Fruit fly (Drosophila melanogaster) whole organism, prepupa: ENCODE results near the gene scramb1.
A peak's percentile ranks its signal among the peaks of the same experiment; 100 is the strongest.

Source experiments
- CG10631 ChIP-seq: fragments of 200-800 bp; sonication (Bioruptor generic); optimal IDR thresholded peaks from 2 replicates; lab custom pipeline; 2016; ENCODE audit warnings: missing biosample characterization, missing genetic modification characterization
- CG15336 ChIP-seq: fragments of 200-800 bp; sonication (Bioruptor generic); IDR thresholded peaks from 2 replicates; pipeline ENCODE4 v1.3.6; 2022; ENCODE audit warnings: missing biosample characterization, missing genetic modification characterization
- CG1621 ChIP-seq: fragments of 200-800 bp; sonication (Bioruptor generic); optimal IDR thresholded peaks from 3 replicates; lab custom pipeline; 2018; ENCODE audit warnings: missing biosample characterization, mild to moderate bottlenecking, missing genetic modification characterization
- CG3032 ChIP-seq: fragments of 200-800 bp; optimal IDR thresholded peaks from 2 replicates; lab custom pipeline; 2019; ENCODE audit warnings: missing biosample characterization, mild to moderate bottlenecking, missing genetic modification characterization, moderate library complexity
- CG31627 ChIP-seq: fragments of 200-800 bp; sonication (Bioruptor generic); optimal IDR thresholded peaks from 3 replicates; lab custom pipeline; 2016; ENCODE audit warnings: missing biosample characterization, missing genetic modification characterization
- CG32006 ChIP-seq: fragments of 200-800 bp; sonication (Bioruptor generic); optimal IDR thresholded peaks from 3 replicates; lab custom pipeline; 2017; ENCODE audit warnings: missing biosample characterization, mild to moderate bottlenecking, missing genetic modification characterization
- CG3919 ChIP-seq: fragments of 200-800 bp; sonication (Bioruptor generic); optimal IDR thresholded peaks from 3 replicates; lab custom pipeline; 2016; ENCODE audit warnings: missing biosample characterization, missing genetic modification characterization
- CG6163 ChIP-seq: fragments of 200-800 bp; sonication (Bioruptor generic); IDR thresholded peaks from 3 replicates; pipeline ENCODE4 v1.3.6; 2022; ENCODE audit warnings: missing biosample characterization, missing genetic modification characterization
- CG6276 ChIP-seq: fragments of 200-800 bp; sonication (Bioruptor generic); optimal IDR thresholded peaks from 2 replicates; lab custom pipeline; 2017; ENCODE audit warnings: missing biosample characterization, mild to moderate bottlenecking, missing genetic modification characterization
- CG6792 ChIP-seq: fragments of 200-800 bp; sonication (Bioruptor generic); optimal IDR thresholded peaks from 3 replicates; lab custom pipeline; 2016; ENCODE audit warnings: missing biosample characterization, missing genetic modification characterization
- CG7368 ChIP-seq: fragments of 200-800 bp; sonication (Bioruptor generic); optimal IDR thresholded peaks from 3 replicates; lab custom pipeline; 2016; ENCODE audit warnings: missing biosample characterization, missing genetic modification characterization
- CG8319 ChIP-seq: fragments of 200-800 bp; sonication (Bioruptor generic); optimal IDR thresholded peaks from 3 replicates; lab custom pipeline; 2016; ENCODE audit warnings: missing biosample characterization, missing genetic modification characterization
- CG8632 ChIP-seq: fragments of 200-800 bp; sonication (Bioruptor generic); optimal IDR thresholded peaks from 3 replicates; lab custom pipeline; 2016; ENCODE audit warnings: missing biosample characterization, missing genetic modification characterization
- CG9139 ChIP-seq: fragments of 200-800 bp; sonication (Bioruptor generic); optimal IDR thresholded peaks from 3 replicates; lab custom pipeline; 2017; ENCODE audit warnings: missing biosample characterization, mild to moderate bottlenecking, missing genetic modification characterization
- Eip75B ChIP-seq: fragments of 200-800 bp; sonication (Bioruptor generic); optimal IDR thresholded peaks from 3 replicates; lab custom pipeline; 2016; ENCODE audit warnings: missing biosample characterization, missing genetic modification characterization
- Eip78C ChIP-seq: fragments of 200-800 bp; sonication (Bioruptor generic); peaks from one replicate; lab custom pipeline; 2016; ENCODE audit warnings: missing biosample characterization, missing genetic modification characterization
- Eip93F ChIP-seq: fragments of 200-800 bp; sonication (Bioruptor generic); optimal IDR thresholded peaks from 2 replicates; lab custom pipeline; 2016; ENCODE audit warnings: missing biosample characterization, mild to moderate bottlenecking, missing genetic modification characterization
- Ets21C ChIP-seq: fragments of 200-800 bp; sonication (Bioruptor generic); optimal IDR thresholded peaks from 3 replicates; lab custom pipeline; 2016; ENCODE audit warnings: missing biosample characterization, missing genetic modification characterization
- Ets96B ChIP-seq: fragments of 200-800 bp; optimal IDR thresholded peaks from 2 replicates; lab custom pipeline; 2019; ENCODE audit warnings: missing biosample characterization, mild to moderate bottlenecking, missing genetic modification characterization, moderate library complexity
- Gug ChIP-seq: fragments of 200-800 bp; sonication (Bioruptor generic); IDR thresholded peaks from 2 replicates; pipeline ENCODE4 v1.3.6; 2022; ENCODE audit warnings: missing biosample characterization, missing genetic modification characterization
- Hr38 ChIP-seq: sonication (Bioruptor generic); optimal IDR thresholded peaks from 2 replicates; lab custom pipeline; 2016; ENCODE audit warnings: missing biosample characterization, missing genetic modification characterization
- Hr39 ChIP-seq: fragments of 200-800 bp; sonication (Bioruptor generic); optimal IDR thresholded peaks from 2 replicates; lab custom pipeline; 2016; ENCODE audit warnings: missing biosample characterization, missing genetic modification characterization
- Hr4 ChIP-seq: fragments of 200-800 bp; sonication (Bioruptor generic); optimal IDR thresholded peaks from 3 replicates; lab custom pipeline; 2016; ENCODE audit warnings: missing biosample characterization, missing genetic modification characterization
- Lpt ChIP-seq: fragments of 200-800 bp; sonication (Bioruptor generic); optimal IDR thresholded peaks from 3 replicates; lab custom pipeline; 2016; ENCODE audit warnings: missing biosample characterization, missing genetic modification characterization
- OdsH ChIP-seq: fragments of 200-800 bp; sonication (Bioruptor generic); optimal IDR thresholded peaks from 3 replicates; lab custom pipeline; 2016; ENCODE audit warnings: missing biosample characterization, missing genetic modification characterization
- Smox ChIP-seq: fragments of 200-800 bp; sonication (Bioruptor generic); optimal IDR thresholded peaks from 3 replicates; lab custom pipeline; 2016; ENCODE audit warnings: missing biosample characterization, missing genetic modification characterization
- Sox102F ChIP-seq: fragments of 200-800 bp; sonication (Bioruptor generic); optimal IDR thresholded peaks from 2 replicates; lab custom pipeline; 2016; ENCODE audit warnings: missing biosample characterization, mild to moderate bottlenecking, missing genetic modification characterization
- cyc ChIP-seq: fragments of 200-800 bp; sonication (Bioruptor generic); optimal IDR thresholded peaks from 3 replicates; lab custom pipeline; 2016; ENCODE audit warnings: missing biosample characterization, missing genetic modification characterization
- dac ChIP-seq: fragments of 200-800 bp; sonication (Bioruptor generic); optimal IDR thresholded peaks from 2 replicates; lab custom pipeline; 2017; ENCODE audit warnings: missing biosample characterization, mild to moderate bottlenecking, missing genetic modification characterization
- dsx ChIP-seq: fragments of 200-800 bp; optimal IDR thresholded peaks from 3 replicates; lab custom pipeline; 2019; ENCODE audit warnings: missing biosample characterization, mild to moderate bottlenecking, missing genetic modification characterization, moderate library complexity; ENCODE audit not compliant: poor library complexity, severe bottlenecking
- eg ChIP-seq: fragments of 200-800 bp; sonication (Bioruptor generic); IDR thresholded peaks from 3 replicates; pipeline ENCODE4 v1.3.6; 2022; ENCODE audit warnings: missing biosample characterization, missing genetic modification characterization
- esn ChIP-seq: fragments of 200-800 bp; sonication (Bioruptor generic); optimal IDR thresholded peaks from 2 replicates; lab custom pipeline; 2016; ENCODE audit warnings: missing biosample characterization, mild to moderate bottlenecking, missing genetic modification characterization, moderate library complexity
- fd85E ChIP-seq: fragments of 200-800 bp; sonication (Bioruptor generic); optimal IDR thresholded peaks from 3 replicates; lab custom pipeline; 2016; ENCODE audit warnings: missing biosample characterization, missing genetic modification characterization
- fkh ChIP-seq: fragments of 200-800 bp; sonication (Bioruptor generic); optimal IDR thresholded peaks from 3 replicates; lab custom pipeline; 2017; ENCODE audit warnings: missing biosample characterization, mild to moderate bottlenecking, missing genetic modification characterization, moderate library complexity
- lz ChIP-seq: fragments of 200-800 bp; sonication (Bioruptor generic); optimal IDR thresholded peaks from 3 replicates; lab custom pipeline; 2016; ENCODE audit warnings: missing biosample characterization, missing genetic modification characterization
- net ChIP-seq: fragments of 200-800 bp; sonication (Bioruptor generic); optimal IDR thresholded peaks from 3 replicates; lab custom pipeline; 2016; ENCODE audit warnings: missing biosample characterization, missing genetic modification characterization
- pdm3 ChIP-seq: fragments of 200-800 bp; sonication (Bioruptor generic); optimal IDR thresholded peaks from 3 replicates; lab custom pipeline; 2016; ENCODE audit warnings: missing biosample characterization, missing genetic modification characterization
- salr ChIP-seq, 2 experiments: fragments of 200-800 bp; sonication (Bioruptor generic); optimal IDR thresholded peaks; 3 replicates each; lab custom pipeline; 2016 to 2018; ENCODE audit warnings: missing biosample characterization in 2 of 2, missing genetic modification characterization in 2 of 2, mild to moderate bottlenecking in 1 of 2
- spab ChIP-seq: fragments of 200-800 bp; sonication (Bioruptor generic); optimal IDR thresholded peaks from 2 replicates; lab custom pipeline; 2017; ENCODE audit warnings: missing biosample characterization, mild to moderate bottlenecking, missing genetic modification characterization, missing genetic modification reagents
- svp ChIP-seq: fragments of 200-800 bp; sonication (Bioruptor generic); peaks from one replicate; lab custom pipeline; 2016; ENCODE audit warnings: missing biosample characterization, missing genetic modification characterization

Gene scramb1

DNA sequence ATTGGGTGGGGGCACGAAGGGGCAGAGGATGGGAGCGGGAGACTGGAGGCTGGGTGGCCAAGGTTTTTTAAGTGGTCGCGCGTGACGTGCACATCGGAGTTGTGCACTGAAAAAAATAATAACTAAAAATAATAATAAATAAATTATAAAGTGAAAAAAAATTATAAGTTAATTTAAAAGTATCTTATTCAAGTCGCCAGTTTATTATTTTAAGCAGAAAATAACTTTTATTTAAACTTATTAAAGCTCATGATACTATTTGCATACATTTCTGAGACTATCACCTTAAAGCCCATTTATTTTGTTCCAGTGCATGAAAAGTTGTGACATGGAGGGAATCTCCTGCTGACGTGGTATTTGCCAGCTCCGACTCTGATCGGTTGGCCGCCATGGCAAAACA is 17.2 kb upstream of the scramb1 start (continued):
- TF ChIP-seq fkh (GFP tag; lab: Kevin White, UChicago) (no peak), CG6163 (GFP tag; lab: Robert Waterston, UW) (no peak), CG1621 (tag; lab: Kevin White, UChicago) (no peak), pdm3 (GFP tag; lab: Kevin White, UChicago) (no peak), Eip93F (GFP tag; lab: Kevin White, UChicago) (no peak), eg (no peak), Lpt (GFP tag; lab: Kevin White, UChicago) (no peak), dac (no peak), esn (GFP tag; lab: Kevin White, UChicago) (peak; percentile 36), Ets21C (GFP tag; lab: Kevin White, UChicago) (no peak), Hr4 (peak; percentile 16), Hr38 (GFP tag; lab: Kevin White, UChicago) (no peak), Hr39 (GFP tag; lab: Kevin White, UChicago) (peak; percentile 5), lz (GFP tag; lab: Kevin White, UChicago) (peak; percentile 1), CG8319 (GFP tag; lab: Kevin White, UChicago) (no peak), CG6276 (GFP tag; lab: Kevin White, UChicago) (no peak), Eip75B (GFP tag; lab: Kevin White, UChicago) (no peak), CG10631 (GFP tag; lab: Kevin White, UChicago) (peak; percentile 50), fd85E (GFP tag; lab: Kevin White, UChicago) (no peak), CG3032 (tag; lab: Kevin White, UChicago) (peak; percentile 39), spab (GFP tag; lab: Kevin White, UChicago) (no peak), Sox102F (GFP tag; lab: Kevin White, UChicago) (no peak), CG15336 (GFP tag; lab: Robert Waterston, UW) (peak; percentile 47; the same call in 1 of the 2 replicates), salr (GFP tag; optimal IDR thresholded peaks at IDR 0.05; lab: Kevin White, UChicago) (no peak), CG8632 (peak; percentile 46), OdsH (GFP tag; lab: Kevin White, UChicago) (peak; percentile 43), Smox (GFP tag; lab: Kevin White, UChicago) (peak; percentile 28), CG3919 (no peak), cyc (no peak), CG7368 (GFP tag; lab: Kevin White, UChicago) (no peak), CG6792 (GFP tag; lab: Kevin White, UChicago) (peak; percentile 31)

DNA sequence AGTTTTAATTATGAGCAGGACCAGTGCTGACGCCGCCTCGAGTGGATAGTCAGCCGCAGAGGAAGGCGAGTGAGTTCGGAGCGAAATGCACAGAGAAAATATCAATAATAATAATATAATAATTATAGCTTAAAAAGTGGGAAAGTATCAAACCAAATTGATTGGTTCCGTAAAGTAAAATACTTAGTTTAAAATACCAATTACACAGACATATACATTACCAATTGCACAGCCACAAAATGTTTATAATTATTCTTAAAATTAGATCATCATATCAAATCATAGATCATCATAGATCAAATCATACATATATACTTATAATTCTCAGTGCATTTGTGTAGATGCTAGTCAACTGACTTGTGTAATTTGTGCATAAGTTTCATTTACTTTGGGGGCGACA is 13.5 kb upstream of the scramb1 start:
- TF ChIP-seq eg (no peak), Ets96B (tag; lab: Kevin White, UChicago) (peak; percentile 40), CG32006 (no peak), spab (GFP tag; lab: Kevin White, UChicago) (peak; percentile 18), CG3032 (tag; lab: Kevin White, UChicago) (peak; percentile 32), Eip78C (GFP tag; lab: Kevin White, UChicago) (peak; percentile 55), CG10631 (GFP tag; lab: Kevin White, UChicago) (peak; percentile 1), dsx (GFP tag; lab: Kevin White, UChicago) (peak; percentile 36)

DNA sequence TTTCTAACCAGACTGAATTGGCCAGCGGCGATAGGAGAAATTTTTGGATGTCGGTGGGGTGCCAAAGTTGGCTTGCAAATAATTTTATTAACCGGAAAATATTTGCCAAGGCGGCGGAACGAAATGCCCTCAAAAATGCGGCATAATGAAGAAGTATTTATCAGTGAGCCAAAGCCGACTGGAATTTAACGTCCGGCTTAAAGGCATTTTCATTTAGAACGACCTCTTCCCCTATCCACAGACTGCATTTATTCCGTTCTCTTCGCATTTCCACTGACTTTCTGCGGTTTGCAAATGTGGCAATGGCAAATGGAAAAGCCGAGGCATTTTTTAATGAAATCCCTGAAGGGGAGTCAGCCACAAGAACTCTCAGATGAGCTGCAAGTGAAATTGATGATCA is 8.0 kb upstream of the scramb1 start:
- no peak for TF ChIP-seq Ets21C (GFP tag; lab: Kevin White, UChicago)
- no peak for TF ChIP-seq Gug (GFP tag; lab: Robert Waterston, UW)
- TF ChIP-seq CG3032 (tag; lab: Kevin White, UChicago): no peak
- TF ChIP-seq CG31627 (GFP tag; lab: Kevin White, UChicago): no peak
- TF ChIP-seq net (GFP tag; lab: Kevin White, UChicago): no peak
- no peak for TF ChIP-seq CG6163 (GFP tag; lab: Robert Waterston, UW)
- no peak for TF ChIP-seq pdm3 (GFP tag; lab: Kevin White, UChicago)
- no peak for TF ChIP-seq CG9139 (GFP tag; lab: Kevin White, UChicago)
- no peak for TF ChIP-seq CG8632
- TF ChIP-seq esn (GFP tag; lab: Kevin White, UChicago): no peak
- TF ChIP-seq CG32006: no peak
- TF ChIP-seq CG7368 (GFP tag; lab: Kevin White, UChicago): no peak
- no peak for TF ChIP-seq svp (GFP tag; lab: Kevin White, UChicago)
